Worm (Caenorhabditis elegans) whole organism, early embryonic: ENCODE measurements around the gene srsx-18.

Experiments
- B0310.2 ChIP-seq: sonication (generic microtip); optimal IDR thresholded peaks from 2 replicates; lab custom pipeline; 2016; ENCODE audit warnings: mild to moderate bottlenecking, missing genetic modification characterization, missing compliant biosample characterization
- F13C5.2 ChIP-seq: sonication (generic microtip); optimal IDR thresholded peaks from 2 replicates; lab custom pipeline; 2017; ENCODE audit warnings: mild to moderate bottlenecking, missing genetic modification characterization, inconsistent platforms, missing compliant biosample characterization
- aly-1 ChIP-seq: sonication (generic microtip); optimal IDR thresholded peaks from 2 replicates; lab custom pipeline; 2016; ENCODE audit warnings: missing genetic modification characterization, missing compliant biosample characterization
- ama-1 ChIP-seq: fragments of 150-350 bp; optimal IDR thresholded peaks from 2 replicates; lab custom pipeline; 2014
- ceh-13 ChIP-seq: fragments of 200-800 bp; sonication (Bioruptor generic); optimal IDR thresholded peaks from 2 replicates; lab custom pipeline; 2018; ENCODE audit warnings: mild to moderate bottlenecking, missing genetic modification characterization, missing compliant biosample characterization
- ceh-36 ChIP-seq: sonication (generic microtip); optimal IDR thresholded peaks from 2 replicates; lab custom pipeline; 2016; ENCODE audit warnings: missing genetic modification characterization, inconsistent platforms, missing compliant biosample characterization
- ets-7 ChIP-seq: sonication (generic microtip); optimal IDR thresholded peaks from 2 replicates; lab custom pipeline; 2016; ENCODE audit warnings: missing genotype, missing genetic modification characterization, missing compliant biosample characterization
- flt-1 ChIP-seq: fragments of 200-800 bp; sonication (Bioruptor generic); IDR thresholded peaks from 2 replicates; pipeline ENCODE4 v1.3.6; 2022; ENCODE audit warnings: missing genetic modification characterization, missing compliant biosample characterization
- hmbx-1 ChIP-seq: sonication (generic microtip); optimal IDR thresholded peaks from 2 replicates; lab custom pipeline; 2016; ENCODE audit warnings: mild to moderate bottlenecking, missing genetic modification characterization, missing compliant biosample characterization
- hmg-4 ChIP-seq: fragments of 200-800 bp; sonication (Bioruptor generic); optimal IDR thresholded peaks from 2 replicates; lab custom pipeline; 2018; ENCODE audit warnings: mild to moderate bottlenecking, missing genetic modification characterization, missing compliant biosample characterization
- hnd-1 ChIP-seq: sonication (generic microtip); optimal IDR thresholded peaks from 2 replicates; lab custom pipeline; 2016; ENCODE audit warnings: missing genetic modification characterization, missing compliant biosample characterization
- pes-1 ChIP-seq: fragments of 200-800 bp; sonication (Bioruptor generic); IDR thresholded peaks from 2 replicates; pipeline ENCODE4 v1.3.6; 2022; ENCODE audit warnings: missing genetic modification reagents, missing genetic modification characterization, missing compliant biosample characterization
- scrt-1 ChIP-seq: fragments of 200-800 bp; sonication (Bioruptor generic); IDR thresholded peaks from 2 replicates; pipeline ENCODE4 v1.3.6; 2022; ENCODE audit warnings: missing genetic modification characterization, missing compliant biosample characterization
- sea-1 ChIP-seq: fragments of 200-800 bp; sonication (Bioruptor generic); conservative IDR thresholded peaks from 2 replicates; pipeline ENCODE4 v1.3.6; 2022; ENCODE audit warnings: missing genetic modification characterization, missing compliant biosample characterization
- tbx-11 ChIP-seq: fragments of 200-800 bp; sonication (Bioruptor generic); IDR thresholded peaks from 2 replicates; pipeline ENCODE4 v1.3.6; 2022; ENCODE audit warnings: missing genetic modification characterization, missing compliant biosample characterization
- tbx-37 ChIP-seq: fragments of 200-800 bp; sonication (Bioruptor generic); conservative IDR thresholded peaks from 2 replicates; pipeline ENCODE4 v1.3.6; 2022; ENCODE audit warnings: missing genetic modification reagents, missing genetic modification characterization, missing compliant biosample characterization
- tra-4 ChIP-seq: sonication (generic microtip); optimal IDR thresholded peaks from 2 replicates; lab custom pipeline; 2017; ENCODE audit warnings: missing genetic modification characterization, missing compliant biosample characterization

Gene srsx-18

DNA sequence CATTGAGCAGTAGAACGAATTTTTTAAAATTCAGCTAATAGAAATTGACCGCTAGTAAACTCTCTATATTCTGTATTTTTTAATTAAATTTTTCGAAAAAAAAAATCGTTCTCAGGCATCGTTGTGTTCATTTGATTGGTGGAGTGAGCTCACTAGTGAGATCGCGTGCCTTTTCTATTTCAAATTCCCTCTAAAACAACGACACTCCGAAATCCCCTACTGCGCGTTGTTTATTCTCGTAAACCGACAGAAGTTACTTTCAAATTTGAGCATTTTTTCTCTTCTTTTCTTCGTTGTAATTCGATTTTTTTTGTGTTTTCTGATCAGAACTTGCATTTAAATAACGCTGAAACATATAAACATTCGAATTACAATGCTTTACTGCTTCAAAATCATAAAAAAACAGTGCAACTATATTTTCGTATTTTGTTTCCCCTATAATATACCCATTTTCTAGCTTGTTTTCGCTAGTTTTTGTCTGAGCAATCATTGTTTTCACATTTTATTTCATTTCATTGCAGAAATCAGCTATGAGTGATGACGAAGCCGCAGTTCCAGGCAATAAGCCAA, 17.3 kb downstream of the srsx-18 start, which contains the start of gene syf-3:
syf-3 (plus strand) TSS at position 520 of the 570 bp plus-strand sequence.
- TF ChIP-seq pes-1 (GFP tag; lab: Robert Waterston, UW) (no peak), B0310.2 (tag; lab: Kevin White, UChicago) (no peak), ets-7 (tag; lab: Kevin White, UChicago) (no peak), hmg-4 (no peak), F13C5.2 (no peak), ceh-36 (tag; lab: Kevin White, UChicago) (no peak), aly-1 (tag; lab: Kevin White, UChicago) (no peak), flt-1 (GFP tag; lab: Robert Waterston, UW) (no peak), ama-1 (lab: Kevin White, UChicago) (no peak), scrt-1 (GFP tag; lab: Robert Waterston, UW) (no peak), sea-1 (GFP tag; lab: Robert Waterston, UW) (no peak), tbx-37 (GFP tag; lab: Robert Waterston, UW) (no peak), hnd-1 (no peak)

DNA sequence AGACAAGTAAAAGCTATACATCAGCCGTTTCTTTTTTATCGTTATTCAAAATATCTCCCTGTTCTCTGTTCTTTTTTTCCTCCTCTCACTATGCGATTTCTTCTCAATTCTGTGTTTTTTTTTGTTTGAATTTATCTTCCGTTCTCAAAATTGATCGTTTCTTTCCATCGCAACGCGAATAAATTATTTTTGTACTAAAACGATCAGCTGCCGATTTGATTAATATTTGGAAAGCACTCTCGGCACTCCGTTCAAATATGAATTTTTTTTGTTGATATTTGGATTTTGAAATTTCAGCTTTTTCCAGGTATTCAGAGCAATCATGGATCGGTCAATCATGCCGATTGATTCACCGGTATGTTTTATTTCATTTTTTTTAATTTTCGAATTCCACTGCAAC, 20.8 kb downstream of the srsx-18 start, which contains the start of gene pst-1:
pst-1 (plus strand) TSS at position 301 of the 400 bp plus-strand sequence.
- TF ChIP-seq tbx-11 (GFP tag; lab: Robert Waterston, UW): no peak
- TF ChIP-seq tbx-37 (GFP tag; lab: Robert Waterston, UW): no peak
- TF ChIP-seq ceh-13 (GFP tag; lab: Kevin White, UChicago): no peak
- no peak for TF ChIP-seq flt-1 (GFP tag; lab: Robert Waterston, UW)
- TF ChIP-seq hmg-4: no peak
- TF ChIP-seq scrt-1 (GFP tag; lab: Robert Waterston, UW): no peak
- TF ChIP-seq F13C5.2: no peak
- TF ChIP-seq tra-4 (tag; lab: Kevin White, UChicago): no peak
- TF ChIP-seq pes-1 (GFP tag; lab: Robert Waterston, UW): no peak
- TF ChIP-seq ets-7 (tag; lab: Kevin White, UChicago): no peak
- TF ChIP-seq ama-1 (lab: Kevin White, UChicago): no peak
- no peak for TF ChIP-seq sea-1 (GFP tag; lab: Robert Waterston, UW)
- no peak for TF ChIP-seq B0310.2 (tag; lab: Kevin White, UChicago)
- no peak for TF ChIP-seq aly-1 (tag; lab: Kevin White, UChicago)
- TF ChIP-seq hnd-1: no peak

DNA sequence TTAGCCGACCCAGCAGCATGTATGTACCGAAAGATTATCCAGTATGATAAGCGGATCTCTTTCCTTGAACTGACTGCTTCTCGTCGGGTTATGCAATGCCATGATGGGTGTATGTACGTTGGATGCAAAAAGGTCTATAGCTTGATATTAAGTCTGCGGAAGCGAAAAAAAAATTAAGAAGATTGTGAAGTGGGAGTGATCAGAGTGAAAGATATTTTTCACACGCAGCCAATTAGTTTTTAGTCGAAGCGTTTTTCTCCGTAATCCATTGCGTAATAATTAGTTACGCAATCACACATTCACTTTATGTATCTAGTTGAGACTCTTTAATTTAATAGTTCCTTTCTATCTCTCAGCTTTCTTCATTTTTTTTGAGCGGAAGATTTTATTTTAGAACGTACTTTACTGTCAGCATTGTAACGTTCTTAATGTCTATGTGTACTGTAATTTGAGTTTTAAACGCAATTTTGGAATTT, 27.4 kb downstream of the srsx-18 start:
- TF ChIP-seq aly-1 (tag; lab: Kevin White, UChicago) (no peak), B0310.2 (tag; lab: Kevin White, UChicago) (no peak), ama-1 (lab: Kevin White, UChicago) (no peak), hmbx-1 (tag; lab: Kevin White, UChicago) (no peak), flt-1 (GFP tag; lab: Robert Waterston, UW) (no peak), hmg-4 (no peak), hnd-1 (no peak), scrt-1 (GFP tag; lab: Robert Waterston, UW) (no peak), ceh-13 (GFP tag; lab: Kevin White, UChicago) (no peak), sea-1 (GFP tag; lab: Robert Waterston, UW) (no peak), F13C5.2 (no peak), tra-4 (tag; lab: Kevin White, UChicago) (no peak), ceh-36 (tag; lab: Kevin White, UChicago) (no peak), tbx-11 (GFP tag; lab: Robert Waterston, UW) (no peak), ets-7 (tag; lab: Kevin White, UChicago) (no peak), pes-1 (GFP tag; lab: Robert Waterston, UW) (no peak), tbx-37 (GFP tag; lab: Robert Waterston, UW) (no peak)

ce11 chrV:5951133-5951532, 28.8 kb downstream of the srsx-18 start, which contains the start of gene M03F8.1:
Gene M03F8.1 (plus strand): TSS chrV:5951433.
- no peak for TF ChIP-seq ets-7 (tag; lab: Kevin White, UChicago)
- TF ChIP-seq hmbx-1 (tag; lab: Kevin White, UChicago): no peak
- no peak for TF ChIP-seq aly-1 (tag; lab: Kevin White, UChicago)
- no peak for TF ChIP-seq sea-1 (GFP tag; lab: Robert Waterston, UW)

DNA sequence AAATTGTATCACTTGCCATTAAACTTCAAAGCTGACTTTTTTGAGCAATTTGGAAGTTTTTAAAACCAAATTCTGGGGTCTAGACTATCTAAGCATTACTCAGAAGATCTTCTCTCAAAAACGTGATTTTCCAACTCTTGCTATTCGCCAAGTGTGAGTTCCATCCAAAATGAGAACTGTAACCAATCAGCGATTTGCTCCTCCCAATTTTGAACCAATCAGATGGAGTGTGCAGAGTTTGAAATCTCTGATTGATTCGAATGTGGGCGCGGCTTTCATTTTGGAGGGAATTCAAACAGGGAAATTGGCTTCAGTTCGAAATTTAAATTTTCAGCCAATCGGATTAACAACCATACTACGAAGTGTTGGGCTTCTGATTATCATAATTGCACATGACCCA, 30.8 kb downstream of the srsx-18 start:
- TF ChIP-seq sea-1 (GFP tag; lab: Robert Waterston, UW): no peak
- TF ChIP-seq hmg-4: no peak
- no peak for TF ChIP-seq pes-1 (GFP tag; lab: Robert Waterston, UW)
- no peak for TF ChIP-seq hnd-1
- no peak for TF ChIP-seq tbx-37 (GFP tag; lab: Robert Waterston, UW)
- TF ChIP-seq tbx-11 (GFP tag; lab: Robert Waterston, UW): no peak
- TF ChIP-seq scrt-1 (GFP tag; lab: Robert Waterston, UW): no peak
- no peak for TF ChIP-seq F13C5.2
- TF ChIP-seq ets-7 (tag; lab: Kevin White, UChicago): no peak
- no peak for TF ChIP-seq ama-1 (lab: Kevin White, UChicago)
- no peak for TF ChIP-seq ceh-13 (GFP tag; lab: Kevin White, UChicago)

- TF ChIP-seq ets-7 (tag; lab: Kevin White, UChicago) (no peak), ceh-36 (tag; lab: Kevin White, UChicago) (no peak), F13C5.2 (no peak), ceh-13 (GFP tag; lab: Kevin White, UChicago) (no peak), hnd-1 (no peak), tbx-37 (GFP tag; lab: Robert Waterston, UW) (no peak), hmg-4 (no peak)
These were observed 32.4 kb downstream of the srsx-18 start, which contains the start of gene M03F8.6 for ce11 chrV:5954747-5955146. Gene M03F8.6 (minus strand): TSS chrV:5954847.

- no peak for TF ChIP-seq sea-1 (GFP tag; lab: Robert Waterston, UW)
- no peak for TF ChIP-seq hnd-1
- TF ChIP-seq ama-1 (lab: Kevin White, UChicago): no peak
- TF ChIP-seq scrt-1 (GFP tag; lab: Robert Waterston, UW): no peak
- TF ChIP-seq ets-7 (tag; lab: Kevin White, UChicago): no peak
- no peak for TF ChIP-seq pes-1 (GFP tag; lab: Robert Waterston, UW)
These were observed 33.3 kb downstream of the srsx-18 start for ce11 chrV:5955627-5956026.
